Worm (Caenorhabditis elegans) whole organism, mixed stage, embryonic: Measurements from ENCODE around the gene cal-3.

Source experiments
- M03D4.4 ChIP-seq: sonication (generic microtip); optimal IDR thresholded peaks from 2 replicates; lab custom pipeline; 2017; ENCODE audit warnings: mild to moderate bottlenecking, missing genetic modification characterization, missing compliant biosample characterization
- bed-3 ChIP-seq: fragments of 200-800 bp; sonication (Bioruptor generic); optimal IDR thresholded peaks from 3 replicates; lab custom pipeline; 2018; ENCODE audit warnings: mild to moderate bottlenecking, missing genetic modification characterization, moderate library complexity, missing compliant biosample characterization
- blmp-1 ChIP-seq: fragments of 150-350 bp; optimal IDR thresholded peaks from 2 replicates; lab custom pipeline; 2014; ENCODE audit warnings: missing biosample characterization, missing genetic modification characterization
- ceh-39 ChIP-seq: fragments of 150-350 bp; optimal IDR thresholded peaks from 2 replicates; lab custom pipeline; 2014; ENCODE audit warnings: missing biosample characterization, missing genetic modification characterization
- ceh-43 ChIP-seq: fragments of 200-800 bp; sonication (Bioruptor generic); optimal IDR thresholded peaks from 2 replicates; lab custom pipeline; 2018; ENCODE audit warnings: mild to moderate bottlenecking, missing genetic modification characterization, moderate library complexity, missing compliant biosample characterization
- ces-1 ChIP-seq: fragments of 150-350 bp; optimal IDR thresholded peaks from 2 replicates; lab custom pipeline; 2014; ENCODE audit warnings: missing biosample characterization, missing genetic modification reagents, missing genetic modification characterization
- cnd-1 ChIP-seq: fragments of 200-800 bp; sonication (Bioruptor generic); optimal IDR thresholded peaks from 2 replicates; lab custom pipeline; 2018; ENCODE audit warnings: mild to moderate bottlenecking, missing genetic modification characterization, missing compliant biosample characterization
- elt-3 ChIP-seq: fragments of 150-350 bp; optimal IDR thresholded peaks from 2 replicates; lab custom pipeline; 2014; ENCODE audit warnings: missing biosample characterization, missing genetic modification characterization
- flh-1 ChIP-seq: fragments of 200-800 bp; sonication (Bioruptor generic); optimal IDR thresholded peaks from 2 replicates; lab custom pipeline; 2018; ENCODE audit warnings: mild to moderate bottlenecking, missing genetic modification characterization, moderate library complexity, missing compliant biosample characterization
- ham-2 ChIP-seq: fragments of 200-800 bp; sonication (Bioruptor generic); optimal IDR thresholded peaks from 2 replicates; lab custom pipeline; 2018; ENCODE audit warnings: mild to moderate bottlenecking, missing genetic modification characterization, missing compliant biosample characterization
- hlh-1 ChIP-seq: fragments of 150-350 bp; optimal IDR thresholded peaks from 2 replicates; lab custom pipeline; 2014; ENCODE audit warnings: missing biosample characterization, missing genetic modification reagents, missing genetic modification characterization
- lin-13 ChIP-seq: fragments of 150-350 bp; optimal IDR thresholded peaks from 2 replicates; lab custom pipeline; 2014; ENCODE audit warnings: missing biosample characterization, missing genetic modification characterization
- lin-32 ChIP-seq: fragments of 200-800 bp; sonication (Bioruptor generic); optimal IDR thresholded peaks from 2 replicates; lab custom pipeline; 2018; ENCODE audit warnings: mild to moderate bottlenecking, missing genetic modification characterization, missing compliant biosample characterization
- lsy-2 ChIP-seq: fragments of 150-350 bp; optimal IDR thresholded peaks from 2 replicates; lab custom pipeline; 2014; ENCODE audit warnings: missing biosample characterization, missing genetic modification characterization
- mep-1 ChIP-seq: fragments of 150-350 bp; optimal IDR thresholded peaks from 2 replicates; lab custom pipeline; 2017; ENCODE audit warnings: missing biosample characterization, missing genetic modification reagents, missing genetic modification characterization, inconsistent platforms
- mls-2 ChIP-seq: sonication (generic microtip); optimal IDR thresholded peaks from 2 replicates; lab custom pipeline; 2016; ENCODE audit warnings: mild to moderate bottlenecking, missing genetic modification characterization, moderate library complexity, missing compliant biosample characterization
- nhr-12 ChIP-seq: fragments of 150-350 bp; optimal IDR thresholded peaks from 2 replicates; lab custom pipeline; 2014; ENCODE audit warnings: missing biosample characterization, missing genetic modification characterization
- nhr-2 ChIP-seq: fragments of 150-350 bp; optimal IDR thresholded peaks from 2 replicates; lab custom pipeline; 2014; ENCODE audit warnings: missing biosample characterization, missing genetic modification characterization
- nhr-28 ChIP-seq: fragments of 150-350 bp; optimal IDR thresholded peaks from 2 replicates; lab custom pipeline; 2014; ENCODE audit warnings: missing biosample characterization, missing genetic modification characterization
- pha-4 ChIP-seq: fragments of 150-350 bp; optimal IDR thresholded peaks from 2 replicates; lab custom pipeline; 2018; ENCODE audit warnings: missing biosample characterization, missing genetic modification reagents, missing genetic modification characterization
- sem-2 ChIP-seq: fragments of 200-800 bp; sonication (Bioruptor generic); optimal IDR thresholded peaks from 2 replicates; lab custom pipeline; 2018; ENCODE audit warnings: mild to moderate bottlenecking, missing genetic modification characterization, missing compliant biosample characterization
- snpc-4 ChIP-seq: fragments of 150-350 bp; optimal IDR thresholded peaks from 2 replicates; lab custom pipeline; 2014; ENCODE audit warnings: missing biosample characterization, missing genetic modification characterization
- sptf-1 ChIP-seq: sonication (generic microtip); optimal IDR thresholded peaks from 2 replicates; lab custom pipeline; 2017; ENCODE audit warnings: mild to moderate bottlenecking, missing genetic modification characterization, moderate library complexity, missing compliant biosample characterization
- tbx-8 ChIP-seq: fragments of 200-800 bp; sonication (Bioruptor generic); optimal IDR thresholded peaks from 2 replicates; lab custom pipeline; 2018; ENCODE audit warnings: mild to moderate bottlenecking, missing genetic modification characterization, moderate library complexity, missing compliant biosample characterization
- unc-120 ChIP-seq: sonication (generic microtip); optimal IDR thresholded peaks from 2 replicates; lab custom pipeline; 2017; ENCODE audit warnings: missing genetic modification characterization, missing compliant biosample characterization; ENCODE audit not compliant: poor library complexity, severe bottlenecking
- unc-39 ChIP-seq: fragments of 150-350 bp; optimal IDR thresholded peaks from 2 replicates; lab custom pipeline; 2014; ENCODE audit warnings: missing biosample characterization, missing genetic modification characterization
- unc-62 ChIP-seq: fragments of 150-350 bp; optimal IDR thresholded peaks from 2 replicates; lab custom pipeline; 2014; ENCODE audit warnings: missing biosample characterization, missing genetic modification reagents, missing genetic modification characterization
- zip-8 ChIP-seq: fragments of 150-350 bp; optimal IDR thresholded peaks from 2 replicates; lab custom pipeline; 2014; ENCODE audit warnings: missing biosample characterization, missing genetic modification characterization

Gene cal-3

DNA sequence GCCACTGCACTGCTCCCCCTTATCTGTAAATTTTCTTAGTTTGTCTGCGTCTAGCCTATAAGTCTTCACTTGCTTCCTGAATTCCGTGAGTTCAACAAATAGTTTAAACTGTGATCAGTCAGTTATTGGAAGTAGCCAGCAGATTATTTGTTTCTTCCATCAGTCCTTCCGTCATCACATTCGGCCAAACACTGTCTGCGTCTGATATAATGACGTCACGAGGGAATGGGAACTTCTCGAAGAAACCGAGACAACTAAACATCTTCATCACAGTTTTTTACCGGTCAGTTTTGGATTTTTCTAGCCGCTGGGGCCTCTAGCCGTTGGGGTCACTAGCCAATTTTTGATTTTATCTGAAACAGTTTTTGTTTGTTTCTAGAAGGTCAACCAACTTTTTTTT, 31.1 kb upstream of the cal-3 start:
- TF ChIP-seq sem-2 (GFP tag; lab: Kevin White, UChicago) (no peak), mep-1 (tag; lab: Kevin White, UChicago) (no peak), flh-1 (no peak)

DNA sequence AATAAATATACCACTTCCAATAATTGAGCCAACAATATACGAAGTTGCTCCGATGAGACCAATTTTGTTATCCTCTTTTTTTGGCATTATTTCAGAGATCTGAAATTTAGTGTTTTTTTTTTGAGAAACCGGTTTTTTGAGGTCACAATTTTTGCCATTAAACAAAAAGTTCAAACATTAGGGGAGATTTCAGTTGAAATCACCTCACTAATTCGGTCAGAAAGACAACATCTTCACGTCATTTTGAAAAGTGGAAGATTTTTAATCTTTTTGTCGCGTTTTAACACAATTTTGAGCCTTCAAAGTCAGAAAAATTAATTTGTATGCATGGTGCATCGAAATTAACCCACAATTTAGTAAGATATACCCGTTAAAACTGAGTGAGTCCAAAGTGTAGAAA, 30.0 kb upstream of the cal-3 start, which contains the start of gene aat-8:
Gene aat-8, minus strand, starts transcription at position 101 of the 400 bp plus-strand sequence.
- TF ChIP-seq hlh-1 (tag; lab: Kevin White, UChicago) (no peak), elt-3 (tag; lab: Kevin White, UChicago) (no peak), lsy-2 (no peak), flh-1 (no peak), mls-2 (tag; lab: Kevin White, UChicago) (no peak), ham-2 (GFP tag; lab: Kevin White, UChicago) (no peak), zip-8 (tag; lab: Kevin White, UChicago) (no peak), bed-3 (GFP tag; lab: Kevin White, UChicago) (no peak), blmp-1 (no peak), sem-2 (GFP tag; lab: Kevin White, UChicago) (no peak), M03D4.4 (tag; lab: Kevin White, UChicago) (no peak), ceh-43 (GFP tag; lab: Kevin White, UChicago) (no peak)

DNA sequence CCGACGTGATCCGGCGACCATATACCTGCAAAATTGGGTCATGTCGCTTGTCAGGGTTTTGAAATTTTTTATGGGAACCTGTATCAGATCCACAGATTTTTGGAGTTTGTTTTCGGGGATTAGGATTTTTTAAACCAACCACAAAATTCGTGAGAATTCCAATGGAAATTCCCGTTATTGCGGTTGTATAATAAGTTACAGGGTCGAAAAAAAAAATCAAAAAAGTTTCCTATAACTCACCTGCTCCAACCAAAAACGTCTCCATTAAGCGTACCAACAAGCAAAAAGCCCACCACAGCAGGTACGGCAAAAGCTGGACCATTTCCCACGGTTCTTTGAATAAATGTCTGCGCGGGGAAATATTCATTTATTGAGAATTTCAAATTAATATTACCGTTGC, 28.0 kb upstream of the cal-3 start:
- TF ChIP-seq zip-8 (tag; lab: Kevin White, UChicago) (no peak), cnd-1 (tag; lab: Kevin White, UChicago) (no peak), blmp-1 (no peak), pha-4 (tag; lab: Kevin White, UChicago) (no peak), snpc-4 (tag; lab: Kevin White, UChicago) (no peak), hlh-1 (tag; lab: Kevin White, UChicago) (no peak), unc-39 (tag; lab: Kevin White, UChicago) (no peak), flh-1 (no peak), ces-1 (no peak), nhr-28 (tag; lab: Kevin White, UChicago) (no peak), sptf-1 (no peak)

DNA sequence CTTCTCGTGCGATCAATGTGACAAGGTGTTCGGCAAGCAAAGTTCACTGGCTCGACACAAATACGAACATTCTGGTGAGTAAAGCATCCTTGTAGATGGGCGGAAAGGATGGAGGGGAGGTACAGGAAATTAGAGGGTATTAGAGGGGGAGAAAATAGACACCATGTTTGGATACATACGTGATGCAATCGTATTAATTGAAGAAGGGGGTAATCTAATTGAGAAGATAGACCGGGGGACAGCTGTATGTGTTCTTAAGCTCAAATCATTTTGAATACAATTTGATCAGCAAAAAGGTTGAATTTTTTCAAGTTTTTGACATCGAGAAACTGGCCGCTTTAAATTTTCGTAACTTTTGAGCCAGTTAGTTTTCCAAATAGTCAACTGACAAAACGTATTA, 25.5 kb upstream of the cal-3 start:
- TF ChIP-seq sptf-1 (no peak), ces-1 (peak; percentile 98), nhr-2 (tag; lab: Kevin White, UChicago) (no peak), mls-2 (tag; lab: Kevin White, UChicago) (peak; percentile 34)
- TF ChIP-seq, all 35 proteins: peak for 2

DNA sequence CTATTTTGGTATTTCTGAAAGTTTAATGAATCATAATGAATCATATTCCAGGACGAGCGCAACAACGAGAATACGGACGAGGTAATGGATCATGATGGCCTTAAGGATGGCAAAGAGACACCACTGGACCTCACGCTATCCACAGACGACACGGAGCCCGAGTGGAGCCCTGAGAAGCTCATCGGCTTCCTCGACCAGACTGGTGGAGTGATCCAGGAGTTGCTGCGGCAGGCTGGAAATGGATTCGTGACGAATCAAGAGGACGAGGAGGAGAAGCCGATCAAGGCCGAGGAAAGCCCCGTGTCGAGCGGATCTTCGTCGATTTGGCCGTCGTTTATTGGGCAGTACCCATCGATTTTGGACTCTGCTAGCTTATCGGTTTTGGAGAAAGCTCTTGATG, 24.6 kb upstream of the cal-3 start:
- TF ChIP-seq lin-13 (tag; lab: Kevin White, UChicago) (no peak), tbx-8 (GFP tag; lab: Kevin White, UChicago) (no peak), ceh-39 (tag; lab: Kevin White, UChicago) (no peak)

DNA sequence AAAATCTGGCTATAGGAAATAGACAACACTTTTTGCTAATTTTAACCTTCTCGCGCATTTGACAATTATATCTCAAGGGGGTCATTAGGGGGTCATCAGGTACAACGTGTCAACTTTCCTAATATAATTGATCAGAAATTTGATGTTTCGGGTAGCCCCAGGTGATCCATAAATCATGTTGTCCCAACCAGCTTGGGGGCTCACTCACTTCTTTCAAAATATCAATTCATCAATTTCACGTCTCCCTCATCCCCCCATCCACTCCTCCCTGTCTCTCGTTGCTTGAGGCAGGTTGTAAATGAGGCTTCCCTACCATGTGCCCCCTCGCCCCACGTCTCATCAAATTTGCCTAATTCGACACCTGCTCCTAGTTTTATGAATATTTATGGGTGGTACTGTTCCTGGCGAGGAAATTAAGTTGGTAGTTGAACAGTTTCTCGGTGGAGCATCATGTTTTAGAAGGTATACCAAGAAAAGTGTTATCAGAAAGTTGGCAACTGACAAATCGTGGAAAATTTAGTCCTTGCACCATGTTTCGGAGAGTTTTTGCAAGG, 23.1 kb upstream of the cal-3 start:
- TF ChIP-seq ham-2 (GFP tag; lab: Kevin White, UChicago), result no peak
- TF ChIP-seq unc-62, result peak; percentile 76
- TF ChIP-seq cnd-1 (tag; lab: Kevin White, UChicago), result no peak
- peak; percentile 35 for TF ChIP-seq ces-1
- no peak for TF ChIP-seq lin-32 (GFP tag; lab: Kevin White, UChicago)

DNA sequence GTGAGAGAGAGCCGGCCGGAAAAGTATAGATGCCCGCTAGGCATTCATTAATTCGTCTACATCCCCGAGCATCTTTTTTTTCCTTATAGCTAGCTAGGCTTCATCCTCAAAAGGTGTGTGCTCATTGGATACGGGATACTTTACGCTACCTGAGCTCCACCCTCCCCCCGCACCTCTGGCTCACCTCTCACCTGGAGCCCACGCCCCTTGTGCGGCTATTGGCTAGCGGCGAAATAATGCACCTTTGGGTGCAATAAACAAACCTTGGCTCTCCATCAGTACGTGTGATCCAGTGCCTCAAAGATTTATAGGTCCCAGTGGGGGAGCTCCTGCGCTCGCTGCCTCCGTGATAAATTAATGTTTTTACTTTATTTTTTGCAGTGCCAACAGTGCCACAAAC, 21.2 kb upstream of the cal-3 start:
- TF ChIP-seq unc-120 (tag; lab: Kevin White, UChicago), result peak; percentile 17
- no peak for TF ChIP-seq nhr-12 (tag; lab: Kevin White, UChicago)
- TF ChIP-seq lsy-2, result peak; percentile 45
